Worm (Caenorhabditis elegans) whole organism, mixed stage, embryonic: ENCODE data around the gene C33F10.8.

ENCODE experiments used
- sptf-1 ChIP-seq: sonication (generic microtip); optimal IDR thresholded peaks from 2 replicates; lab custom pipeline; 2017; ENCODE audit warnings: mild to moderate bottlenecking, missing genetic modification characterization, moderate library complexity, missing compliant biosample characterization
- ztf-11 ChIP-seq: fragments of 150-350 bp; optimal IDR thresholded peaks from 2 replicates; lab custom pipeline; 2014; ENCODE audit warnings: missing biosample characterization, missing genetic modification characterization

ce11 chrII:4818780-4819179, 6.3 kb downstream of the C33F10.8 start:
- TF ChIP-seq sptf-1 (tag; lab: Kevin White, UChicago) = no peak
- TF ChIP-seq ztf-11 (tag; lab: Kevin White, UChicago) = no peak
